Fruit fly (Drosophila melanogaster) whole organism, larva: ENCODE data around the gene alpha-Man-IIa.

Experiments used
- noc ChIP-seq: fragments of 200-800 bp; sonication (Bioruptor generic); optimal IDR thresholded peaks from 3 replicates; lab custom pipeline; 2019; ENCODE audit warnings: missing biosample characterization, mild to moderate bottlenecking, missing genetic modification characterization, moderate library complexity

The alpha-Man-IIa gene

dm6 chr3R:9394385-9395042 is 17.8 kb upstream of the alpha-Man-IIa start, which contains the start of gene FER:
Gene FER, minus strand, starts transcription at chr3R:9394546.
- peak; percentile 30 for TF ChIP-seq noc (tag; lab: Kevin White, UChicago)

- no peak for TF ChIP-seq noc (tag; lab: Kevin White, UChicago)
These were observed 16.4 kb upstream of the alpha-Man-IIa start for dm6 chr3R:9395998-9396397.

- TF ChIP-seq noc (tag; lab: Kevin White, UChicago) = no peak
These were observed 14.5 kb upstream of the alpha-Man-IIa start, which contains the start of gene Or85f for dm6 chr3R:9397890-9398289. Gene Or85f, plus strand, starts transcription at chr3R:9398190.

DNA sequence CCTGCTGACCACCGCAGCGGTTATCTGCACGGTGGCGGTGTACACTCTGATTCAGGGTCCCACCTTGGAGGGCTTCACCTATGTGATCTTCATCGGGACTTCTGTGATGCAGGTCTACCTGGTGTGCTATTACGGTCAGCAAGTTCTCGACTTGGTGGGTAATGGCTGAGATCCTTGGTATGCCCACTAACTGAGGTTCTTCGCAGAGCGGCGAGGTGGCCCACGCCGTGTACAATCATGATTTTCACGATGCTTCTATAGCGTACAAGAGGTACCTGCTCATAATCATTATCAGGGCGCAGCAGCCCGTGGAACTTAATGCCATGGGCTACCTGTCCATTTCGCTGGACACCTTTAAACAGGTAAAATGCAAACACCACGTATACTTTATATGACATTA is 13.3 kb upstream of the alpha-Man-IIa start:
- no peak for TF ChIP-seq noc (tag; lab: Kevin White, UChicago)

- TF ChIP-seq noc (tag; lab: Kevin White, UChicago) = peak; percentile 85
These were observed 12.4 kb upstream of the alpha-Man-IIa start, which contains the start of gene CG34117 for dm6 chr3R:9399951-9400392. Gene CG34117, minus strand, starts transcription at chr3R:9400053.

DNA sequence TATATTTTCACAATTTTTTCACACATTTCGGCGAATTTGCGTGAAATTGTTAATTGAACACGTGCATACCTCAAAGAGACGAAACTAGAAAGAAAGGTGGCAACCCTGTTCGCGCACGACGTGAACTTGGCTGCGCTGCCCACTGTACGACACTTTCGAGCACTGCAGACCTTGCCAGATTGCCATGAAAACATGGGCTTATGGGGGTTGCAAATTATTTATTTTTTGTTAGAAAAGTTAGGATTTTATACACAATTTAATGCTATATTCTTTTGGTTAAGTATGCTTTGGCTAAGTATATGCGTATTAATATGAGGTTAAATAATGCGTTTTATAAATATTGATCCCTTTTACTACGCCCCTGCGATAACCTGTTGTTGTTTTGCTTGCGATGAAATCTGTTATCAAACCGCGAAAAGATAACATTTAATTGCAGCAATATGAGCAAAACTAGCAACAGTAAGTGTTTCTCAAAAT is 11.2 kb upstream of the alpha-Man-IIa start, which contains the start of the genes RpL34b and CG8132:
Gene RpL34b, minus strand, starts transcription at position 100 of the 477 bp plus-strand sequence.
Gene CG8132, plus strand, starts transcription at position 369 of the 477 bp plus-strand sequence.
- peak; percentile 96 for TF ChIP-seq noc (tag; lab: Kevin White, UChicago)

DNA sequence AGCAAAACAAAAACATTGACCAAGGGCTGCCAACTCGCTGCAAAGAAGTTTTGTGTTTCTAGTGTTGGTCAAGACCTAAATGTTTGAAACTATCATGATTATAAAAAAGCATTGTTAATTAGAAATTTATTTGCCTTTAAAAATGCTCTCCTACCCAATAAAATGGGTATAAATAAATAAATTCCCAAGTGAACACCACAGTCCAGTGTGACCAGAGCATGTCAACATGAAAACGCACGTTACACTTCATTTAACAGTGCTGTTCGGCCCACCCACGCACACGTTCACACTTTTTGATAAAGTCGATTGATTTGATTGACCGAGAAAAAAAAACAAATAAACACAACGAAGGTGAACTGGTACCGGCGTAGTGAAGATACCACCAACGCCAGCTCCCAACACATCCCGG is 8.2 kb upstream of the alpha-Man-IIa start, which contains the start of the genes CG9356, BBIP1 and CG8135:
Gene CG9356, minus strand, starts transcription at position 166 of the 409 bp plus-strand sequence.
Gene BBIP1, plus strand, starts transcription at position 282 of the 409 bp plus-strand sequence.
Gene CG8135, plus strand, starts transcription at position 282 of the 409 bp plus-strand sequence.
- TF ChIP-seq noc (tag; lab: Kevin White, UChicago) = peak; percentile 65

DNA sequence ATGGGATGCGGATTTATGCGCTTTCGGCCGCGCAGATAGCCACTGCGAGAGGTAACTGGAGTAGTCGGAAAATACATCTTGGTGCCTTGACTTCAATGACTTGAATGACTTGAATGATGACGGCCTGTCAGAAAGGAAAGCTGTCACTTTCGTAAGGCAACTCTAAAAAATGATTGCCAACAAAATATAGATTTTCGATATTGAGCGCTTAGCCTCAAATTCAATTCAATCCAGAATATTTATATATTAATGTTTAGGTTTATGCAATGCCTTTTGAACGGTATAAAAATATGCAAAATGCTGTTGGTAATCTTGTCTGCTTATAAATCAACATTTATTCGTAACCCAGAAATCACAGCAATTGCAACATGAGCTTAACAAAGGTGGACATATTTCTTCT is 4.3 kb upstream of the alpha-Man-IIa start, which contains the start of gene CG44261:
Gene CG44261, minus strand, starts transcription at position 101 of the 400 bp plus-strand sequence.
- no peak for TF ChIP-seq noc (tag; lab: Kevin White, UChicago)

DNA sequence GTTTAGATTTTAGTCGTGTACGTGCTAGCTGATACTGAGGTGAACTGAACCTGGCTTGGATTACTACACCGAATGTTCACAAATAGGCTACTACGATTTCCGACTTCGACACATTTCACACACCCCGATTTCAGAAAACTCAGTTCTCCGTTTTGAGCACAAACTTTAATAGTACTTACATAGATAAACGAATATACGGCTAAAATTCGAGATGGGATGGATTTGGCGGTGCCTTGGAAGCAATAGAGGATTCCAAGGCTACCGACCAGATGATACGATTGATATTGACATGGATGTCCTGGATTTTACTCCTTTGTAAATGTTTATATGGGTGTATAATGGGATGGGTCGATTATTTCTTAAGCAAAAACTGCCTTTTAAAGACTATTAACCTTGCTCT is 2.2 kb upstream of the alpha-Man-IIa start, which contains the start of gene betaTub85D:
Gene betaTub85D, minus strand, starts transcription at position 101 of the 400 bp plus-strand sequence.
- no peak for TF ChIP-seq noc (tag; lab: Kevin White, UChicago)

- TF ChIP-seq noc (tag; lab: Kevin White, UChicago) = no peak
These were observed 4.6 kb downstream of the alpha-Man-IIa start for dm6 chr3R:9416951-9417350.

dm6 chr3R:9417577-9418334 is 5.4 kb downstream of the alpha-Man-IIa start, which contains the start of gene ps:
Gene ps, plus strand, starts transcription at chr3R:9417940.
- TF ChIP-seq noc (tag; lab: Kevin White, UChicago) = peak; percentile 61

dm6 chr3R:9418373-9419299 is 6.3 kb downstream of the alpha-Man-IIa start:
- no peak for TF ChIP-seq noc (tag; lab: Kevin White, UChicago)

- TF ChIP-seq noc (tag; lab: Kevin White, UChicago) = no peak
These were observed 6.9 kb downstream of the alpha-Man-IIa start for dm6 chr3R:9419300-9419652.

- no peak for TF ChIP-seq noc (tag; lab: Kevin White, UChicago)
These were observed 8.3 kb downstream of the alpha-Man-IIa start for dm6 chr3R:9420439-9421234.
